Fruit fly (Drosophila melanogaster): ENCODE measurements around the gene CG32603.

The CG32603 gene

dm6 chrX:14218045-14218483, 33.7 kb downstream of the CG32603 start (continued):
- TF ChIP-seq ATbp (GFP tag; optimal IDR thresholded peaks at IDR 0.05) (peak; percentile 87), Atf-2 (GFP tag; optimal IDR thresholded peaks at IDR 0.05) (peak; percentile 52), CG4360 (GFP tag; IDR thresholded peaks at IDR 0.05) (0 out of 2 replicates have a peak, but pooled peaks have one; percentile 27), Fer3 (tag; optimal IDR thresholded peaks at IDR 0.05) (peak; percentile 89), pros (GFP tag; optimal IDR thresholded peaks at IDR 0.05) (no peak), sob (GFP tag; IDR thresholded peaks at IDR 0.05) (peak; percentile 88), ci (GFP tag; IDR thresholded peaks at IDR 0.05) (peak; percentile 88), insv (GFP tag; optimal IDR thresholded peaks at IDR 0.05) (peak in 1 of 2 experiments; percentile 21), Dbx (GFP tag; IDR thresholded peaks at IDR 0.05) (peak; percentile 87), CG10274 (GFP tag; optimal IDR thresholded peaks at IDR 0.05) (peak; percentile 53), onecut (GFP tag; IDR thresholded peaks at IDR 0.05) (peak; percentile 71), sens (GFP tag) (peak; percentile 93), kni (GFP tag; optimal IDR thresholded peaks at IDR 0.05) (no peak), pfk (GFP tag; optimal IDR thresholded peaks at IDR 0.05) (no peak), CG8944 (GFP tag; optimal IDR thresholded peaks at IDR 0.05) (peak; percentile 58), Chrac-16 (GFP tag; optimal IDR thresholded peaks at IDR 0.05) (peak; percentile 78), prd (optimal IDR thresholded peaks at IDR 0.05) (no peak), prd (GFP tag; IDR thresholded peaks at IDR 0.05) (peak; percentile 93), fd3F (GFP tag; optimal IDR thresholded peaks at IDR 0.05) (peak; percentile 81), gfzf (GFP tag; optimal IDR thresholded peaks at IDR 0.05) (no peak), pzg (GFP tag; optimal IDR thresholded peaks at IDR 0.05) (no peak), ato (GFP tag; IDR thresholded peaks at IDR 0.05; ENCODE audit: partially characterized antibody) (no peak), HmgD (GFP tag; optimal IDR thresholded peaks at IDR 0.05) (no peak), dati (GFP tag; IDR thresholded peaks at IDR 0.05) (peak; percentile 23; the same call in 1 of the 2 replicates), CG1233 (GFP tag; optimal IDR thresholded peaks at IDR 0.05) (peak; percentile 83), p53 (GFP tag; optimal IDR thresholded peaks at IDR 0.05) (peak; percentile 25), chm (GFP tag; IDR thresholded peaks at IDR 0.05) (peak; percentile 76; the same call in 1 of the 2 replicates), CG12219 (GFP tag; optimal IDR thresholded peaks at IDR 0.05) (peak; percentile 69), abd-A (tag; optimal IDR thresholded peaks at IDR 0.05) (no peak), Ptx1 (GFP tag; IDR thresholded peaks at IDR 0.05) (peak; percentile 91), NC2α (GFP tag; optimal IDR thresholded peaks at IDR 0.05) (no peak), CG8765 (GFP tag; IDR thresholded peaks at IDR 0.05) (peak; percentile 62), CG2712 (tag; optimal IDR thresholded peaks at IDR 0.05) (peak; percentile 92), CG7357 (GFP tag; IDR thresholded peaks at IDR 0.05) (peak; percentile 72; the same call in 2 of the 3 replicates), tx (GFP tag; optimal IDR thresholded peaks at IDR 0.05) (peak; percentile 41), ERR (GFP tag; optimal IDR thresholded peaks at IDR 0.05) (no peak), Blimp-1 (GFP tag; optimal IDR thresholded peaks at IDR 0.05) (peak; percentile 88), CG3281 (GFP tag; optimal IDR thresholded peaks at IDR 0.05) (peak; percentile 88), nerfin-1 (tag; optimal IDR thresholded peaks at IDR 0.05) (peak; percentile 75), so (GFP tag; IDR thresholded peaks at IDR 0.05) (peak; percentile 90), CG32767 (GFP tag; IDR thresholded peaks at IDR 0.05) (peak; percentile 88), CG33557 (GFP tag; optimal IDR thresholded peaks at IDR 0.05) (peak; percentile 72), CG2875 (GFP tag; optimal IDR thresholded peaks at IDR 0.05) (peak; percentile 75), Dip2 (GFP tag; IDR thresholded peaks at IDR 0.05) (no peak), zfh1 (GFP tag; IDR thresholded peaks at IDR 0.05) (peak; percentile 90), dimm (GFP tag; IDR thresholded peaks at IDR 0.05) (peak; percentile 60; the same call in 1 of the 2 replicates), Kr (GFP tag; optimal IDR thresholded peaks at IDR 0.05) (no peak), sna (GFP tag; IDR thresholded peaks at IDR 0.05; ENCODE audit: partially characterized antibody) (no peak), slou (GFP tag; optimal IDR thresholded peaks at IDR 0.05) (peak; percentile 82), Rfx (GFP tag; IDR thresholded peaks at IDR 0.05) (peak; percentile 92), CG43689 (GFP tag; IDR thresholded peaks at IDR 0.05) (peak; percentile 76)
